Fruit fly (Drosophila melanogaster): ENCODE results near the gene CG18628.
A peak's percentile ranks its signal among the peaks of the same experiment; 100 is the strongest.

- no peak for TF ChIP-seq CG6854 (GFP tag; optimal IDR thresholded peaks at IDR 0.05)
- TF ChIP-seq CG10669 (GFP tag; optimal IDR thresholded peaks at IDR 0.05) = no peak
- no peak for TF ChIP-seq Hr4 (GFP tag; optimal IDR thresholded peaks at IDR 0.05)
- no peak for TF ChIP-seq dac (GFP tag; optimal IDR thresholded peaks at IDR 0.05)
- no peak for TF ChIP-seq Eip75B (GFP tag; optimal IDR thresholded peaks at IDR 0.05)
- TF ChIP-seq net (GFP tag; optimal IDR thresholded peaks at IDR 0.05) = no peak
- no peak for TF ChIP-seq Sox102F (GFP tag; optimal IDR thresholded peaks at IDR 0.05)
- no peak for TF ChIP-seq salr (GFP tag; optimal IDR thresholded peaks at IDR 0.05)
- no peak for TF ChIP-seq OdsH (GFP tag; optimal IDR thresholded peaks at IDR 0.05)
- peak; percentile 6 for TF ChIP-seq dsx (GFP tag; optimal IDR thresholded peaks at IDR 0.05; ENCODE audit: poor library complexity, severe bottlenecking)
Measured at dm6 chr3L:10680728-10681306, 41.3 kb downstream of the CG18628 start.
